Worm (Caenorhabditis elegans) whole organism, late embryonic: ENCODE data around the gene srh-246.
A peak's percentile ranks its signal among the peaks of the same experiment; 100 is the strongest.

Experiments used
- C38D4.7 ChIP-seq: fragments of 200-800 bp; sonication (Bioruptor generic); optimal IDR thresholded peaks from 2 replicates; lab custom pipeline; 2018; ENCODE audit warnings: mild to moderate bottlenecking, missing genetic modification characterization, moderate library complexity, missing compliant biosample characterization
- F13H6.1 ChIP-seq: sonication (generic microtip); optimal IDR thresholded peaks from 2 replicates; lab custom pipeline; 2016; ENCODE audit warnings: missing genetic modification characterization, missing compliant biosample characterization
- K09A11.1 ChIP-seq: sonication (generic microtip); optimal IDR thresholded peaks from 2 replicates; lab custom pipeline; 2017; ENCODE audit warnings: antibody characterized with exemption, mild to moderate bottlenecking, missing genetic modification characterization, missing compliant biosample characterization; ENCODE audit not compliant: insufficient read depth
- T23F11.4 ChIP-seq: fragments of 200-800 bp; sonication (Bioruptor generic); optimal IDR thresholded peaks from 2 replicates; lab custom pipeline; 2018; ENCODE audit warnings: mild to moderate bottlenecking, missing genetic modification characterization, missing compliant biosample characterization
- Y22D7AL.16 ChIP-seq: sonication (generic microtip); optimal IDR thresholded peaks from 2 replicates; lab custom pipeline; 2016; ENCODE audit warnings: missing genetic modification characterization, missing compliant biosample characterization
- ceh-14 ChIP-seq: sonication (generic microtip); optimal IDR thresholded peaks from 2 replicates; lab custom pipeline; 2016; ENCODE audit warnings: missing genotype, missing genetic modification characterization, missing compliant biosample characterization
- ceh-19 ChIP-seq: fragments of 200-800 bp; sonication (Bioruptor generic); optimal IDR thresholded peaks from 2 replicates; lab custom pipeline; 2018; ENCODE audit warnings: mild to moderate bottlenecking, missing genetic modification characterization, missing compliant biosample characterization
- ceh-22 ChIP-seq: sonication (generic microtip); optimal IDR thresholded peaks from 2 replicates; lab custom pipeline; 2017; ENCODE audit warnings: missing biosample characterization, missing genetic modification characterization
- ceh-34 ChIP-seq: sonication (generic microtip); optimal IDR thresholded peaks from 2 replicates; lab custom pipeline; 2016; ENCODE audit warnings: mild to moderate bottlenecking, missing genetic modification characterization, missing compliant biosample characterization
- ceh-48 ChIP-seq: sonication (generic microtip); optimal IDR thresholded peaks from 2 replicates; lab custom pipeline; 2016; ENCODE audit warnings: missing genetic modification characterization, inconsistent platforms, missing compliant biosample characterization
- dmd-4 ChIP-seq: sonication (generic microtip); optimal IDR thresholded peaks from 2 replicates; lab custom pipeline; 2016; ENCODE audit warnings: borderline replicate concordance, missing genetic modification characterization, missing compliant biosample characterization
- elt-2 ChIP-seq: sonication (generic microtip); optimal IDR thresholded peaks from 2 replicates; lab custom pipeline; 2016; ENCODE audit warnings: missing genetic modification reagents, missing genetic modification characterization, missing compliant biosample characterization
- elt-4 ChIP-seq: sonication (generic microtip); optimal IDR thresholded peaks from 2 replicates; lab custom pipeline; 2016; ENCODE audit warnings: missing genetic modification characterization, missing compliant biosample characterization
- eyg-1 ChIP-seq: sonication (generic microtip); optimal IDR thresholded peaks from 2 replicates; lab custom pipeline; 2016; ENCODE audit warnings: missing genotype, missing genetic modification characterization, missing compliant biosample characterization
- fax-1 ChIP-seq: sonication (generic microtip); optimal IDR thresholded peaks from 2 replicates; lab custom pipeline; 2016; ENCODE audit warnings: missing genotype, missing genetic modification characterization, missing compliant biosample characterization
- fkh-10 ChIP-seq: fragments of 150-350 bp; optimal IDR thresholded peaks from 2 replicates; lab custom pipeline; 2014; ENCODE audit warnings: missing biosample characterization, missing genetic modification reagents, missing genetic modification characterization
- fkh-6 ChIP-seq: sonication (generic microtip); optimal IDR thresholded peaks from 2 replicates; lab custom pipeline; 2016; ENCODE audit warnings: missing genetic modification characterization, missing compliant biosample characterization
- gmeb-2 ChIP-seq: sonication (generic microtip); optimal IDR thresholded peaks from 2 replicates; lab custom pipeline; 2016; ENCODE audit warnings: missing genetic modification characterization, inconsistent platforms, missing compliant biosample characterization
- hlh-13 ChIP-seq: fragments of 200-800 bp; sonication (Bioruptor generic); optimal IDR thresholded peaks from 2 replicates; lab custom pipeline; 2018; ENCODE audit warnings: mild to moderate bottlenecking, missing genetic modification characterization, missing compliant biosample characterization
- hlh-30 ChIP-seq: sonication (generic microtip); optimal IDR thresholded peaks from 2 replicates; lab custom pipeline; 2017; ENCODE audit warnings: antibody characterized with exemption, missing genetic modification characterization, missing compliant biosample characterization; ENCODE audit not compliant: insufficient read depth
- lin-11 ChIP-seq: fragments of 200-800 bp; sonication (Bioruptor generic); optimal IDR thresholded peaks from 2 replicates; lab custom pipeline; 2018; ENCODE audit warnings: mild to moderate bottlenecking, missing genetic modification characterization, missing compliant biosample characterization
- mec-3 ChIP-seq: sonication (generic microtip); optimal IDR thresholded peaks from 2 replicates; lab custom pipeline; 2016; ENCODE audit warnings: borderline replicate concordance, missing genetic modification characterization, missing compliant biosample characterization
- nfya-1 ChIP-seq: sonication (generic microtip); optimal IDR thresholded peaks from 2 replicates; lab custom pipeline; 2017; ENCODE audit warnings: missing genetic modification characterization, mild to moderate bottlenecking, missing compliant biosample characterization, antibody characterized with exemption, moderate library complexity
- npax-4 ChIP-seq: sonication (generic microtip); optimal IDR thresholded peaks from 2 replicates; lab custom pipeline; 2016; ENCODE audit warnings: missing genetic modification characterization, missing compliant biosample characterization
- pag-3 ChIP-seq: sonication (generic microtip); optimal IDR thresholded peaks from 2 replicates; lab custom pipeline; 2016; ENCODE audit warnings: missing compliant biosample characterization, missing genetic modification characterization, borderline replicate concordance
- pha-4 ChIP-seq: fragments of 150-350 bp; optimal IDR thresholded peaks from 2 replicates; lab custom pipeline; 2018; ENCODE audit warnings: missing biosample characterization, missing genetic modification reagents, missing genetic modification characterization
- pqm-1 ChIP-seq: sonication (generic microtip); optimal IDR thresholded peaks from 2 replicates; lab custom pipeline; 2016; ENCODE audit warnings: missing genetic modification characterization, missing compliant biosample characterization
- pros-1 ChIP-seq: fragments of 150-350 bp; optimal IDR thresholded peaks from 2 replicates; lab custom pipeline; 2014; ENCODE audit warnings: missing biosample characterization, missing genetic modification reagents, missing genetic modification characterization
- sox-2 ChIP-seq: fragments of 200-800 bp; sonication (Bioruptor generic); IDR thresholded peaks from 2 replicates; pipeline ENCODE4 v1.3.6; 2022; ENCODE audit warnings: missing genetic modification reagents, missing genetic modification characterization, missing compliant biosample characterization
- sox-4 ChIP-seq: sonication (generic microtip); optimal IDR thresholded peaks from 2 replicates; lab custom pipeline; 2017; ENCODE audit warnings: mild to moderate bottlenecking, missing genetic modification characterization, inconsistent platforms, missing compliant biosample characterization
- syd-9 ChIP-seq: sonication (generic microtip); optimal IDR thresholded peaks from 2 replicates; lab custom pipeline; 2016; ENCODE audit warnings: mild to moderate bottlenecking, missing genetic modification characterization, moderate library complexity, missing compliant biosample characterization
- tbx-2 ChIP-seq: sonication (generic microtip); optimal IDR thresholded peaks from 2 replicates; lab custom pipeline; 2016; ENCODE audit warnings: missing genetic modification characterization, missing compliant biosample characterization
- ttx-3 ChIP-seq: sonication (generic microtip); optimal IDR thresholded peaks from 2 replicates; lab custom pipeline; 2016; ENCODE audit warnings: missing genetic modification reagents, missing genetic modification characterization, missing compliant biosample characterization
- unc-3 ChIP-seq, 2 experiments: fragments of 200-800 bp in 1 of 2; sonication (Bioruptor generic) in 1 of 2; sonication (generic microtip) in 1 of 2; conservative IDR thresholded peaks in 1 of 2; optimal IDR thresholded peaks in 1 of 2; 2 replicates each; pipeline versions ENCODE4 v1.3.6 to Lab custom; 2016 to 2022; ENCODE audit warnings: missing compliant biosample characterization in 2 of 2, missing genetic modification characterization in 2 of 2, missing genetic modification reagents in 1 of 2
- unc-42 ChIP-seq: sonication (generic microtip); optimal IDR thresholded peaks from 2 replicates; lab custom pipeline; 2016; ENCODE audit warnings: missing genotype, missing genetic modification characterization, missing compliant biosample characterization
- zip-5 ChIP-seq: sonication (generic microtip); optimal IDR thresholded peaks from 2 replicates; lab custom pipeline; 2016; ENCODE audit warnings: missing genetic modification characterization, missing compliant biosample characterization
- ztf-16 ChIP-seq: sonication (generic microtip); optimal IDR thresholded peaks from 2 replicates; lab custom pipeline; 2017; ENCODE audit warnings: missing genetic modification characterization, missing compliant biosample characterization

srh-246 gene

ce11 chrV:692720-693422, 35.3 kb upstream of the srh-246 start, which contains the start of gene srx-4:
Gene srx-4 (minus strand): TSS chrV:692770.
- TF ChIP-seq fax-1 (tag; lab: Kevin White, UChicago) (no peak), lin-11 (tag; lab: Kevin White, UChicago) (no peak), eyg-1 (tag; lab: Kevin White, UChicago) (no peak), hlh-13 (no peak), Y22D7AL.16 (tag; lab: Kevin White, UChicago) (no peak), sox-2 (GFP tag; lab: Robert Waterston, UW) (no peak), unc-3 (GFP tag; conservative IDR thresholded peaks at IDR 0.05; lab: Robert Waterston, UW) (no peak), unc-3 (tag; optimal IDR thresholded peaks at IDR 0.05; lab: Kevin White, UChicago) (no peak), ceh-22 (tag; lab: Kevin White, UChicago) (no peak), K09A11.1 (tag; lab: Kevin White, UChicago) (no peak)

- no peak for TF ChIP-seq ttx-3 (tag; lab: Kevin White, UChicago)
- no peak for TF ChIP-seq ceh-34 (tag; lab: Kevin White, UChicago)
- TF ChIP-seq ceh-19 (GFP tag; lab: Kevin White, UChicago), result no peak
- no peak for TF ChIP-seq fkh-6 (tag; lab: Kevin White, UChicago)
- no peak for TF ChIP-seq unc-42 (tag; lab: Kevin White, UChicago)
- no peak for TF ChIP-seq tbx-2
- TF ChIP-seq dmd-4 (tag; lab: Kevin White, UChicago), result no peak
- TF ChIP-seq fkh-10 (GFP tag; lab: Kevin White, UChicago), result no peak
- TF ChIP-seq pag-3, result no peak
- no peak for TF ChIP-seq syd-9 (tag; lab: Kevin White, UChicago)
- no peak for TF ChIP-seq npax-4
- no peak for TF ChIP-seq C38D4.7
- no peak for TF ChIP-seq sox-4
Measured at ce11 chrV:689538-689937, 32.0 kb upstream of the srh-246 start.

DNA sequence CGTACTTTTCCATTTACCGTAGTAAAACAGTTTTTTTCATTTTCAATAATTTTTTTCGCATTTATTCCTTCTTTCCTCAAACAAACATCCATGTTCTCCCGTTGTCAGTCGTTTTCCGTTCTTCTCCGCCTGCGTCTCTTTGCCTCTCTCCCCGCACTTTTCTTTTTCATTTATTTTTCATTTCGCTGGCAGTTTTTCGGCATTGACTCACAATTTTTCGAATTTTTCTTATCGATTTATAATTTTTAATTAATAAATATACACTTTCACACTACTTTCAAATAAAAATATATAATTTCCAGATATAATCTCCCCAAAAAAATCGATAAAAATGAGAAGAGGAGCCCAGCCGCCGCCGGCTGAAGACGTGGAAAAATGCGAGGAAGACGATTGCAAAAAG, 29.8 kb upstream of the srh-246 start, which contains the start of gene H25P19.1:
Gene H25P19.1, plus strand, starts transcription at position 301 of the 400 bp plus-strand sequence.
- TF ChIP-seq T23F11.4 (GFP tag; lab: Kevin White, UChicago), result no peak
- no peak for TF ChIP-seq mec-3
- no peak for TF ChIP-seq zip-5 (tag; lab: Kevin White, UChicago)
- TF ChIP-seq ceh-48 (tag; lab: Kevin White, UChicago), result peak; percentile 32
- no peak for TF ChIP-seq dmd-4 (tag; lab: Kevin White, UChicago)
- no peak for TF ChIP-seq C38D4.7
- no peak for TF ChIP-seq fkh-6 (tag; lab: Kevin White, UChicago)

DNA sequence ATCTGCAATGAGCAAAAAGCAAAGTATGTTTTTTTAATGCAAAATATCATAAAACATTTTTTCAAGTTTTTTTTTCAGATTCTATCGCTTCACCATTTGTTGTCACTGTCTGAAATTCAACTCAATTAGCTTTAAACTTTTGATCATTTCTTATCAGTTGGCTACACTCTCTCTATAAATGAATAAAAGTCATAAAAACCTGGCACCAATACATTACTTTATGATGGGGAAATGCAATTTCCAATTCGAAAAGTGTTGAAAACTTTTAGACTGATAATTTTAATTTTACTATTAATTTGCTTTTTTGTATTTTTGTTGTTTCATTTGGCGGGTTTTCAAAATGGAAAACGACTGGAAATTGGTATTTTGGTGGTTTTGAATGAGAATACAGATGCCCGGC, 26.3 kb upstream of the srh-246 start, which contains the start of gene F31F4.1:
Gene F31F4.1, plus strand, starts transcription at position 203 of the 400 bp plus-strand sequence.
- TF ChIP-seq ztf-16 (tag; lab: Kevin White, UChicago) (no peak), ceh-14 (tag; lab: Kevin White, UChicago) (no peak), pha-4 (tag; lab: Kevin White, UChicago) (no peak), nfya-1 (no peak), pros-1 (tag; lab: Kevin White, UChicago) (no peak), pag-3 (no peak), sox-2 (GFP tag; lab: Robert Waterston, UW) (no peak), elt-4 (tag; lab: Kevin White, UChicago) (no peak), pqm-1 (tag; lab: Kevin White, UChicago) (no peak), hlh-30 (tag; lab: Kevin White, UChicago) (no peak), elt-2 (tag; lab: Kevin White, UChicago) (no peak), ceh-48 (tag; lab: Kevin White, UChicago) (no peak), gmeb-2 (tag; lab: Kevin White, UChicago) (no peak), F13H6.1 (tag; lab: Kevin White, UChicago) (no peak)
